Fruit fly (Drosophila melanogaster) whole organism, pupa: ENCODE results near the gene Kdm3.

Experiments used
- CG10348 ChIP-seq: fragments of 200-800 bp; sonication (Bioruptor generic); IDR thresholded peaks from 2 replicates; pipeline ENCODE4 v1.3.6; 2022; ENCODE audit warnings: missing biosample characterization, missing genetic modification characterization
- CG12605 ChIP-seq: fragments of 200-800 bp; sonication (Bioruptor generic); IDR thresholded peaks from 2 replicates; pipeline ENCODE4 v1.3.6; 2022; ENCODE audit warnings: missing biosample characterization, missing genetic modification characterization
- CG13204 ChIP-seq: fragments of 200-800 bp; sonication (Bioruptor generic); optimal IDR thresholded peaks from 2 replicates; lab custom pipeline; 2018; ENCODE audit warnings: missing biosample characterization, mild to moderate bottlenecking, missing genetic modification characterization, moderate library complexity
- CG14655 ChIP-seq: fragments of 200-800 bp; sonication (Bioruptor generic); optimal IDR thresholded peaks from 3 replicates; lab custom pipeline; 2017; ENCODE audit warnings: mild to moderate bottlenecking, missing biosample characterization, missing genetic modification reagents, missing genetic modification characterization
- CG15710 ChIP-seq: fragments of 200-800 bp; sonication (Bioruptor generic); optimal IDR thresholded peaks from 2 replicates; lab custom pipeline; 2018; ENCODE audit warnings: missing biosample characterization, mild to moderate bottlenecking, missing genetic modification characterization, moderate library complexity
- CG17806 ChIP-seq: fragments of 200-800 bp; sonication (Bioruptor generic); optimal IDR thresholded peaks from 2 replicates; lab custom pipeline; 2018; ENCODE audit warnings: missing biosample characterization, mild to moderate bottlenecking, missing genetic modification characterization, moderate library complexity
- CG32121 ChIP-seq: fragments of 200-800 bp; sonication (Bioruptor generic); IDR thresholded peaks from 2 replicates; pipeline ENCODE4 v1.3.6; 2022; ENCODE audit warnings: missing biosample characterization, missing genetic modification characterization
- CG34367 ChIP-seq: fragments of 200-800 bp; sonication (Bioruptor generic); optimal IDR thresholded peaks from 2 replicates; lab custom pipeline; 2018; ENCODE audit warnings: missing biosample characterization, mild to moderate bottlenecking, missing genetic modification characterization
- CG4496 ChIP-seq: fragments of 200-800 bp; sonication (Bioruptor generic); IDR thresholded peaks from 3 replicates; pipeline ENCODE4 v1.3.6; 2022; ENCODE audit warnings: missing biosample characterization, missing genetic modification characterization
- CG8159 ChIP-seq: fragments of 200-800 bp; sonication (Bioruptor generic); optimal IDR thresholded peaks from 3 replicates; lab custom pipeline; 2018; ENCODE audit warnings: missing biosample characterization, mild to moderate bottlenecking, missing genetic modification characterization, moderate library complexity
- CG8301 ChIP-seq: fragments of 200-800 bp; sonication (Bioruptor generic); optimal IDR thresholded peaks from 2 replicates; lab custom pipeline; 2018; ENCODE audit warnings: missing biosample characterization, mild to moderate bottlenecking, missing genetic modification characterization
- CG9948 ChIP-seq: fragments of 200-800 bp; sonication (Bioruptor generic); optimal IDR thresholded peaks from 2 replicates; lab custom pipeline; 2018; ENCODE audit warnings: missing biosample characterization, mild to moderate bottlenecking, missing genetic modification characterization, moderate library complexity
- D1 ChIP-seq: fragments of 200-800 bp; sonication (Bioruptor generic); optimal IDR thresholded peaks from 2 replicates; lab custom pipeline; 2018; ENCODE audit warnings: missing biosample characterization, mild to moderate bottlenecking, missing genetic modification characterization, moderate library complexity
- EcR ChIP-seq: fragments of 200-800 bp; sonication (Bioruptor generic); optimal IDR thresholded peaks from 3 replicates; lab custom pipeline; 2019; ENCODE audit warnings: missing biosample characterization, missing genetic modification characterization, mild to moderate bottlenecking, moderate library complexity, missing genetic modification reagents
- Ets98B ChIP-seq: fragments of 200-800 bp; sonication (Bioruptor generic); IDR thresholded peaks from 2 replicates; pipeline ENCODE4 v1.3.6; 2022; ENCODE audit warnings: missing biosample characterization, missing genetic modification characterization
- Pif1A ChIP-seq: fragments of 200-800 bp; sonication (Bioruptor generic); optimal IDR thresholded peaks from 3 replicates; lab custom pipeline; 2016; ENCODE audit warnings: missing biosample characterization, missing genetic modification characterization
- Pif1B ChIP-seq: fragments of 200-800 bp; sonication (Bioruptor generic); optimal IDR thresholded peaks from 3 replicates; lab custom pipeline; 2016; ENCODE audit warnings: missing biosample characterization, missing genetic modification characterization
- Snoo ChIP-seq: fragments of 200-800 bp; sonication (Bioruptor generic); optimal IDR thresholded peaks from 3 replicates; lab custom pipeline; 2017; ENCODE audit warnings: missing biosample characterization, mild to moderate bottlenecking, missing genetic modification characterization, inconsistent platforms
- fd96Ca ChIP-seq: fragments of 200-800 bp; sonication (Bioruptor generic); IDR thresholded peaks from 3 replicates; pipeline ENCODE4 v1.3.6; 2022; ENCODE audit warnings: missing biosample characterization, missing genetic modification characterization
- gl ChIP-seq: fragments of 200-800 bp; sonication (Bioruptor generic); optimal IDR thresholded peaks from 2 replicates; lab custom pipeline; 2018; ENCODE audit warnings: missing biosample characterization, mild to moderate bottlenecking, missing genetic modification characterization
- rn ChIP-seq: fragments of 200-800 bp; sonication (Bioruptor generic); IDR thresholded peaks from 2 replicates; pipeline ENCODE4 v1.3.6; 2022; ENCODE audit warnings: missing biosample characterization, missing genetic modification characterization

The Kdm3 gene

DNA sequence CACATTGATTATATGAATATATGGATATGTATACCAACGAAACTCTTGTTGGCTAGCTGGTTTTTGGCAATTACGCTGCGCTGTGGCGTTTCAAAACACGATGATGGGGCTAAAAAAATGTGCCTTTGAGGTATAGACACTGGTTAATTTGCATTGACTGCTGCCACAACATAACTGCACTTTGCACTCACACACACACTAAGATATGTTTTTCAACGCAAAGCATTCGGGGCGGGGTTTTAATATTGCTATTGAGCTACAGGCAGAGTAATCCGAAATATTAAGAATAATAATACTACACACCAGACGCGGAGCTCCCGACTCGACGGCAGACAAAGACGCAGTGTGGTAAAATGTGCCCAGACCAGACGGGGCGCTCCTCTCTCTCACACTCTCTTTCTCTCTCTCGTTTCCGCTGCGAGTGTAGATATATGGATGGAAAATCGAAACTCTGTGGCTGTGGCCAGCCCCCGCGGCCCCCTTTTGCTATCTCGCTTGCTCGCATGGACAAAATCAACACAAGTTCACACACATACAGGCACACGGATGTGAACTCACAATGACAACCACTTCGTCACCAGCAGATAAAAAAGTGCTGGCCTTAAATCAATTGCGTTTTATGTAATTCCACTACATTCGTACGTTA is 35.3 kb downstream of the Kdm3 start:
- TF ChIP-seq fd96Ca (GFP tag; lab: Robert Waterston, UW), result no peak
- no peak for TF ChIP-seq Pif1A
- no peak for TF ChIP-seq Ets98B (GFP tag; lab: Robert Waterston, UW)
- TF ChIP-seq CG15710 (tag; lab: Kevin White, UChicago), result no peak
- TF ChIP-seq EcR (GFP tag; lab: Kevin White, UChicago), result peak; percentile 97
- peak; percentile 1 for TF ChIP-seq CG8301 (tag; lab: Kevin White, UChicago)
- TF ChIP-seq Pif1B (GFP tag; lab: Kevin White, UChicago), result peak; percentile 18
- no peak for TF ChIP-seq CG10348 (GFP tag; lab: Robert Waterston, UW)
- peak; percentile 57 for TF ChIP-seq Snoo
- TF ChIP-seq CG8159 (tag; lab: Kevin White, UChicago), result no peak
- TF ChIP-seq CG34367 (tag; lab: Kevin White, UChicago), result no peak
- TF ChIP-seq gl (tag; lab: Kevin White, UChicago), result peak; percentile 23
- peak; percentile 22 for TF ChIP-seq CG17806 (tag; lab: Kevin White, UChicago)

DNA sequence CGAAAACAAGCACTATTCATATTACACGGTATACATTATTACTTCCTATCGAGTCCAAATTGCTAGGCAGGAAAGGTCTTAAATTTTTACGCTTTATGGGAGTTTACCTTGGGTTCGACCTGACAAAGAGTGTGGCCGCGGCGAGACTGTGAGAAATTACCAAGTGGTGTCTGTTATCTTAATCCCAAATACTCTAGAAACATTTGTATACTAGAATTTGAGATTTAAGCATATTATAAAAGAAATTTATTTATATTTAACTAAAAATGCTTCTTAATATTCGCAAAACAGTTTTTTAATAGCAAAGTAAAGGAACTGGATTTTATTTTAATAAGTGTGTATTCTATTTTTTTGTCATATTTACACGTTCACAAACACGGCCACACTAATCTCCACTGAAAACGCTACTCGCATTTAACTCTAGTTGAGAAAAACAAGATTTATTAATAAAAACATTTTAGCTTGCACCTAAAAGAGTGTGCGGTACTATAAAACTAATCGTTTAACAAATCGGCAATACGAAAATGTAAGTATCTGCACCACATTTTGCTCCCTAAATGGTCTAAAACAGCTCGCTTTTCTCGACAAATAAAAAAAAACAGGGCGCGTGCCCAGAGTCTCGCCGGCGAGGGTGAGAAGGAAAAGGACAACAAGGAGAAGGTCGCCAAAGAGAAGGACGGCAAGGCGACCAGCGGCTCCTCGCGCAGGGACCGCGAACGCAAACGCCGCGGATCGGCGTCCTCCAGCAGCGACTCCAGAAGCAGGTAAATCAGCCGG is 36.0 kb downstream of the Kdm3 start, which contains the start of the genes mura and RnpS1:
mura (minus strand) TSS at position 148 of the 777 bp plus-strand sequence.
RnpS1 (plus strand) TSS at position 376 of the 777 bp plus-strand sequence.
- no peak for TF ChIP-seq CG15710 (tag; lab: Kevin White, UChicago)
- no peak for TF ChIP-seq Pif1A
- TF ChIP-seq, all 21 proteins: peak for 0

DNA sequence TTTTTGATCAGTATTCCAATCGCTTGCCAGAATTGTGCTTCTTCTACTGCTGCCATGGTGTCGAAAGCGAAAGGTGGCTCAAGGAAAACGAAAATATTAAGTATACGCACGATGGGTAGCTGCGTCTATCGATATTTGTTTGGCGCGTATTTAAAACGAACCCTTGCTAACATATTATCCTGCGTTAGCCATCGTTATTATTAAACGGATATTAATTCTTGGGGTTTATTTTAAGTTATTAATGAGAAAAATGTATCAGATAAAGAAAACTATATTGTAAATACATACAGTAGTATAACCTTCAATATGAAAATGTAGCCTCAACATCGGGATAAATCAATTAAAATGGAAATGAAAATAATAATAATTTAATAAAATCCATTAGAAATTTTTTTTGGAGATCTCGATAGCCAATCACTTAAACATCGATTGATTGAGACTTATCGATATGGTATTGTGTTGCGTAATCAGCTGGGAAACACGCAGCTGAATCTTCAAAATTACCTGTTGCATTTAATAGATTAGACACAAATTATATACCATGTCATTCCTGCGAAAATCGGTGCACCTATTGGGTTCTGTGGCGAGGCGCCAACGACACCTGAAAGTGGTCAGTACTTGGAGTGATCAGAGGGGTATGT is 39.6 kb downstream of the Kdm3 start, which contains the start of the genes CG9386 and BckdhA:
CG9386 (minus strand) TSS at position 75 of the 641 bp plus-strand sequence.
BckdhA (plus strand) TSS at position 452 of the 641 bp plus-strand sequence.
- TF ChIP-seq CG13204 (GFP tag; lab: Kevin White, UChicago) (no peak), CG12605 (GFP tag; lab: Robert Waterston, UW) (no peak), Ets98B (GFP tag; lab: Robert Waterston, UW) (no peak; the same call in 1 of the 2 replicates), Snoo (peak; percentile 23), CG8159 (tag; lab: Kevin White, UChicago) (peak; percentile 16), Pif1A (no peak), CG15710 (tag; lab: Kevin White, UChicago) (no peak), CG10348 (GFP tag; lab: Robert Waterston, UW) (no peak), CG32121 (GFP tag; lab: Robert Waterston, UW) (0 out of 2 replicates have a peak, but pooled peaks have one; percentile 10), CG14655 (GFP tag; lab: Kevin White, UChicago) (no peak), CG17806 (tag; lab: Kevin White, UChicago) (no peak), CG34367 (tag; lab: Kevin White, UChicago) (no peak), CG4496 (GFP tag; lab: Robert Waterston, UW) (peak; percentile 39; the same call in 1 of the 3 replicates), gl (tag; lab: Kevin White, UChicago) (no peak), CG8301 (tag; lab: Kevin White, UChicago) (no peak), rn (no peak), fd96Ca (GFP tag; lab: Robert Waterston, UW) (no peak), D1 (tag; lab: Kevin White, UChicago) (no peak), EcR (GFP tag; lab: Kevin White, UChicago) (no peak), CG9948 (tag; lab: Kevin White, UChicago) (no peak), Pif1B (GFP tag; lab: Kevin White, UChicago) (no peak)

DNA sequence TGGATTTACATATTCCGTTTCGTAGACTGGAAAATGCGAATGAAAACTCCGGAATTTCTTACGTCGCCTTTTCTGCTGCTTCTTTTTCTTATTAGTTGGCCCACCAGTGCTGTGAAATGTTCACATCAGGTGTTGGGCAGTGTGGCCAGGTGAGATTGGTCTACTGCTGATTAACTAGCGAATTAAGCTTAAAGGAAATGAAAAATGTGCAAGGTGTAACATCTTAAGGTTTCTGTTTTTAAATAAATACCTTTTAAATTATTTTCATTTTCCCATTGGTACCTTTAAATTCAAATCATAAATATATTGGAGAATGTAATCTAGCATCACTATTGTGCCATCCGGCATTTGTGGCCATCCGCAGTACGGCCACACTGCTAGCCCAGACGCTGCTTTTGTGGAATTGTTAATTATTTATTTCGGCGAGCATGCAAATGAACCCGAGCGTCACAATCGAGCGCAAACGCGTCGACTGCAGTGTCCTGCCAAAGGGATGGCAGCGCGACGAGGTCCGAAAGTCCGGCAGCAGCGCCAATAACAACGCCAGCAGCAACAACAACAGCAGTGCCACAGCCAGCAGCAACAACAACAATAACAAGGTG is 43.7 kb downstream of the Kdm3 start, which contains the start of the genes AP-1mu and MBD-like:
AP-1mu (minus strand) TSS at position 113 of the 602 bp plus-strand sequence.
MBD-like (plus strand) TSS at position 348 of the 602 bp plus-strand sequence.
- no peak for TF ChIP-seq Pif1A
- peak; percentile 20; the same call in 1 of the 2 replicates for TF ChIP-seq rn
- TF ChIP-seq Pif1B (GFP tag; lab: Kevin White, UChicago), result no peak
- TF ChIP-seq gl (tag; lab: Kevin White, UChicago), result no peak
- peak; percentile 31 for TF ChIP-seq Snoo
- TF ChIP-seq CG13204 (GFP tag; lab: Kevin White, UChicago), result no peak
- peak; percentile 48; the same call in 1 of the 2 replicates for TF ChIP-seq CG32121 (GFP tag; lab: Robert Waterston, UW)
- TF ChIP-seq fd96Ca (GFP tag; lab: Robert Waterston, UW), result peak; percentile 42; the same call in 1 of the 3 replicates
- TF ChIP-seq CG4496 (GFP tag; lab: Robert Waterston, UW), result peak; percentile 55; the same call in 2 of the 3 replicates
- TF ChIP-seq CG17806 (tag; lab: Kevin White, UChicago), result peak; percentile 15
- TF ChIP-seq CG12605 (GFP tag; lab: Robert Waterston, UW), result no peak
- no peak for TF ChIP-seq CG8301 (tag; lab: Kevin White, UChicago)
- peak; percentile 65 for TF ChIP-seq CG15710 (tag; lab: Kevin White, UChicago)
- TF ChIP-seq EcR (GFP tag; lab: Kevin White, UChicago), result no peak
- TF ChIP-seq CG10348 (GFP tag; lab: Robert Waterston, UW), result no peak
- TF ChIP-seq CG14655 (GFP tag; lab: Kevin White, UChicago), result no peak
- TF ChIP-seq D1 (tag; lab: Kevin White, UChicago), result no peak
- TF ChIP-seq Ets98B (GFP tag; lab: Robert Waterston, UW), result no peak
- peak; percentile 20 for TF ChIP-seq CG9948 (tag; lab: Kevin White, UChicago)
- TF ChIP-seq CG8159 (tag; lab: Kevin White, UChicago), result peak; percentile 53
- no peak for TF ChIP-seq CG34367 (tag; lab: Kevin White, UChicago)
